Worm (Caenorhabditis elegans) whole organism, midembryonic: Measurements from ENCODE around the gene H37A05.2.

Experiments used
- T22C8.4 ChIP-seq: fragments of 200-800 bp; sonication (Bioruptor generic); IDR thresholded peaks from 2 replicates; pipeline ENCODE4 v1.3.6; 2022; ENCODE audit warnings: missing genetic modification characterization, missing compliant biosample characterization
- cog-1 ChIP-seq: sonication (generic microtip); optimal IDR thresholded peaks from 2 replicates; lab custom pipeline; 2016; ENCODE audit warnings: missing genetic modification characterization, missing compliant biosample characterization
- flt-1 ChIP-seq: fragments of 200-800 bp; sonication (Bioruptor generic); IDR thresholded peaks from 2 replicates; pipeline ENCODE4 v1.3.6; 2022; ENCODE audit warnings: missing genetic modification characterization, missing compliant biosample characterization
- klf-2 ChIP-seq: fragments of 200-800 bp; sonication (Bioruptor generic); conservative IDR thresholded peaks from 2 replicates; pipeline ENCODE4 v1.3.6; 2022; ENCODE audit warnings: missing genetic modification reagents, missing genetic modification characterization, missing compliant biosample characterization
- ref-1 ChIP-seq: fragments of 200-800 bp; sonication (Bioruptor generic); conservative IDR thresholded peaks from 2 replicates; pipeline ENCODE4 v1.3.6; 2022; ENCODE audit warnings: missing genetic modification reagents, missing genetic modification characterization, missing compliant biosample characterization

- TF ChIP-seq flt-1 (GFP tag; lab: Robert Waterston, UW): no peak
- TF ChIP-seq T22C8.4: no peak
- no peak for TF ChIP-seq cog-1 (tag; lab: Kevin White, UChicago)
- no peak for TF ChIP-seq klf-2 (GFP tag; lab: Robert Waterston, UW)
- TF ChIP-seq ref-1 (GFP tag; lab: Robert Waterston, UW): no peak
Observed at ce11 chrV:13598370-13598769, 35.7 kb downstream of the H37A05.2 start.
